Fruit fly (Drosophila melanogaster) whole organism, embryonic: ENCODE results near the gene CNMa.
A peak's percentile ranks its signal among the peaks of the same experiment; 100 is the strongest.

ENCODE experiments used
- CG12299 ChIP-seq: fragments of 200-800 bp; sonication (Bioruptor generic); optimal IDR thresholded peaks from 2 replicates; lab custom pipeline; 2018; ENCODE audit warnings: missing biosample characterization, mild to moderate bottlenecking, missing genetic modification characterization
- CG13287 ChIP-seq: fragments of 200-800 bp; sonication (Bioruptor generic); IDR thresholded peaks from 2 replicates; pipeline ENCODE4 v1.3.6; 2022; ENCODE audit warnings: missing biosample characterization, missing genetic modification characterization; ENCODE audit not compliant: partially characterized antibody
- CG13624 ChIP-seq: fragments of 200-800 bp; sonication (Bioruptor generic); optimal IDR thresholded peaks from 2 replicates; lab custom pipeline; 2016; ENCODE audit warnings: missing biosample characterization, missing genetic modification characterization
- CG14965 ChIP-seq: fragments of 200-800 bp; sonication (Bioruptor generic); optimal IDR thresholded peaks from 2 replicates; lab custom pipeline; 2016; ENCODE audit warnings: missing biosample characterization, missing genetic modification characterization, borderline replicate concordance
- CG1647 ChIP-seq: fragments of 200-800 bp; sonication (Bioruptor generic); optimal IDR thresholded peaks from 3 replicates; lab custom pipeline; 2016; ENCODE audit warnings: missing biosample characterization, missing genetic modification characterization
- CG1832 ChIP-seq: fragments of 200-800 bp; sonication (Bioruptor generic); optimal IDR thresholded peaks from 2 replicates; lab custom pipeline; 2017; ENCODE audit warnings: missing biosample characterization, mild to moderate bottlenecking, missing genetic modification characterization, inconsistent platforms
- CG18476 ChIP-seq: fragments of 200-800 bp; sonication (Bioruptor generic); optimal IDR thresholded peaks from 2 replicates; lab custom pipeline; 2016; ENCODE audit warnings: missing biosample characterization, mild to moderate bottlenecking, missing genetic modification characterization
- CG2199 ChIP-seq: fragments of 200-800 bp; sonication (Bioruptor generic); IDR thresholded peaks from 3 replicates; pipeline ENCODE4 v1.3.6; 2022; ENCODE audit warnings: missing biosample characterization, missing genetic modification characterization
- CG2889 ChIP-seq: fragments of 200-800 bp; sonication (Bioruptor generic); IDR thresholded peaks from 3 replicates; pipeline ENCODE4 v1.3.6; 2022; ENCODE audit warnings: missing biosample characterization, missing genetic modification characterization
- CG3847 ChIP-seq: fragments of 200-800 bp; sonication (Bioruptor generic); IDR thresholded peaks from 2 replicates; pipeline ENCODE4 v1.3.6; 2022; ENCODE audit warnings: missing biosample characterization, missing genetic modification characterization
- CG8388 ChIP-seq: fragments of 200-800 bp; sonication (Bioruptor generic); optimal IDR thresholded peaks from 2 replicates; lab custom pipeline; 2019; ENCODE audit warnings: missing biosample characterization, mild to moderate bottlenecking, missing genetic modification characterization, moderate library complexity
- D19B ChIP-seq: fragments of 200-800 bp; sonication (Bioruptor generic); optimal IDR thresholded peaks from 2 replicates; lab custom pipeline; 2017; ENCODE audit warnings: missing biosample characterization, mild to moderate bottlenecking, missing genetic modification characterization
- Dip3 ChIP-seq: fragments of 200-800 bp; sonication (Bioruptor generic); optimal IDR thresholded peaks from 3 replicates; lab custom pipeline; 2016; ENCODE audit warnings: missing biosample characterization, missing genetic modification characterization
- Dp ChIP-seq: fragments of 200-800 bp; sonication (Bioruptor generic); optimal IDR thresholded peaks from 2 replicates; lab custom pipeline; 2018; ENCODE audit warnings: missing biosample characterization, mild to moderate bottlenecking, missing genetic modification characterization, moderate library complexity
- Ets65A ChIP-seq: fragments of 200-800 bp; sonication (Bioruptor generic); peaks from one replicate; lab custom pipeline; 2016; ENCODE audit warnings: missing biosample characterization, missing genetic modification characterization
- Gug ChIP-seq: fragments of 200-800 bp; sonication (Bioruptor generic); IDR thresholded peaks from 4 replicates; pipeline ENCODE4 v1.3.6; 2022; ENCODE audit warnings: missing biosample characterization, missing genetic modification characterization
- HmgD ChIP-seq: fragments of 200-800 bp; sonication (Bioruptor generic); optimal IDR thresholded peaks from 3 replicates; lab custom pipeline; 2016; ENCODE audit warnings: missing biosample characterization, missing genetic modification characterization
- Hr51 ChIP-seq, 2 experiments: fragments of 200-800 bp; sonication (Bioruptor generic); optimal IDR thresholded peaks; 2 replicates in 1 of 2; 3 replicates in 1 of 2; lab custom pipeline; 2016 to 2018; ENCODE audit warnings: missing biosample characterization in 2 of 2, missing genetic modification characterization in 2 of 2, mild to moderate bottlenecking in 1 of 2, moderate library complexity in 1 of 2
- Jarid2 ChIP-seq: fragments of 200-800 bp; sonication (Bioruptor generic); optimal IDR thresholded peaks from 3 replicates; lab custom pipeline; 2017; ENCODE audit warnings: mild to moderate bottlenecking, missing biosample characterization, missing genetic modification reagents, missing genetic modification characterization
- Lim3 ChIP-seq: fragments of 200-800 bp; sonication (Bioruptor generic); IDR thresholded peaks from 2 replicates; pipeline ENCODE4 v1.3.6; 2022; ENCODE audit warnings: missing biosample characterization, missing genetic modification characterization
- Max ChIP-seq: fragments of 200-800 bp; sonication (Bioruptor generic); optimal IDR thresholded peaks from 2 replicates; lab custom pipeline; 2016; ENCODE audit warnings: missing biosample characterization, mild to moderate bottlenecking, missing genetic modification characterization
- NFAT ChIP-seq: fragments of 200-800 bp; sonication (Bioruptor generic); IDR thresholded peaks from 2 replicates; pipeline ENCODE4 v1.3.6; 2022; ENCODE audit warnings: missing biosample characterization, missing genetic modification characterization
- NK7.1 ChIP-seq: fragments of 200-800 bp; sonication (Bioruptor generic); optimal IDR thresholded peaks from 3 replicates; lab custom pipeline; 2016; ENCODE audit warnings: missing biosample characterization, missing genetic modification characterization
- Ssrp ChIP-seq: fragments of 200-800 bp; sonication (Bioruptor generic); optimal IDR thresholded peaks from 2 replicates; lab custom pipeline; 2018; ENCODE audit warnings: missing biosample characterization, mild to moderate bottlenecking, missing genetic modification characterization, moderate library complexity
- Xbp1 ChIP-seq: fragments of 200-800 bp; sonication (Bioruptor generic); optimal IDR thresholded peaks from 3 replicates; lab custom pipeline; 2016; ENCODE audit warnings: missing biosample characterization, mild to moderate bottlenecking, missing genetic modification characterization
- Xrp1 ChIP-seq: fragments of 200-800 bp; sonication (Bioruptor generic); IDR thresholded peaks from 2 replicates; pipeline ENCODE4 v1.3.6; 2022; ENCODE audit warnings: missing biosample characterization, missing genetic modification characterization
- bab2 ChIP-seq: fragments of 200-800 bp; sonication (Bioruptor generic); optimal IDR thresholded peaks from 2 replicates; lab custom pipeline; 2016; ENCODE audit warnings: missing biosample characterization, missing genetic modification characterization
- bbx ChIP-seq: fragments of 200-800 bp; sonication (Bioruptor generic); IDR thresholded peaks from 2 replicates; pipeline ENCODE4 v1.3.6; 2022; ENCODE audit warnings: missing biosample characterization, missing genetic modification characterization; ENCODE audit not compliant: partially characterized antibody
- btn ChIP-seq: fragments of 200-800 bp; sonication (Bioruptor generic); optimal IDR thresholded peaks from 2 replicates; lab custom pipeline; 2016; ENCODE audit warnings: missing biosample characterization, missing genetic modification characterization
- chif ChIP-seq, 2 experiments: fragments of 200-800 bp; sonication (Bioruptor generic); optimal IDR thresholded peaks; 3 replicates each; lab custom pipeline; 2016; ENCODE audit warnings: missing biosample characterization in 2 of 2, missing genetic modification characterization in 2 of 2
- chm ChIP-seq: fragments of 200-800 bp; sonication (Bioruptor generic); IDR thresholded peaks from 2 replicates; pipeline ENCODE4 v1.3.6; 2022; ENCODE audit warnings: missing biosample characterization, missing genetic modification characterization
- ci ChIP-seq: fragments of 200-800 bp; sonication (Bioruptor generic); IDR thresholded peaks from 3 replicates; pipeline ENCODE4 v1.3.6; 2022; ENCODE audit warnings: missing biosample characterization, missing genetic modification characterization
- corto ChIP-seq: fragments of 200-800 bp; sonication (Bioruptor generic); optimal IDR thresholded peaks from 2 replicates; lab custom pipeline; 2016; ENCODE audit warnings: missing biosample characterization, mild to moderate bottlenecking, missing genetic modification characterization, moderate library complexity
- eve ChIP-seq, 2 experiments: fragments of >200 bp; optimal IDR thresholded peaks; 2 replicates each; lab custom pipeline; 2017; ENCODE audit warnings: missing biosample characterization in 2 of 2, missing genetic modification characterization in 2 of 2
- exex ChIP-seq: fragments of 200-800 bp; sonication (Bioruptor generic); optimal IDR thresholded peaks from 4 replicates; lab custom pipeline; 2018; ENCODE audit warnings: missing biosample characterization, mild to moderate bottlenecking, missing genetic modification characterization, moderate library complexity
- gcm ChIP-seq: fragments of 200-800 bp; sonication (Bioruptor generic); optimal IDR thresholded peaks from 2 replicates; lab custom pipeline; 2019; ENCODE audit warnings: missing biosample characterization, mild to moderate bottlenecking, missing genetic modification characterization, moderate library complexity
- gfzf ChIP-seq: fragments of 200-800 bp; sonication (Bioruptor generic); optimal IDR thresholded peaks from 2 replicates; lab custom pipeline; 2016; ENCODE audit warnings: missing biosample characterization, mild to moderate bottlenecking, missing genetic modification characterization, moderate library complexity
- grau ChIP-seq: fragments of 200-800 bp; optimal IDR thresholded peaks from 3 replicates; lab custom pipeline; 2019; ENCODE audit warnings: missing biosample characterization, mild to moderate bottlenecking, missing genetic modification characterization, moderate library complexity
- gsb-n ChIP-seq: fragments of 200-800 bp; sonication (Bioruptor generic); optimal IDR thresholded peaks from 3 replicates; lab custom pipeline; 2018; ENCODE audit warnings: missing biosample characterization, mild to moderate bottlenecking, missing genetic modification characterization
- inv ChIP-seq: fragments of 200-800 bp; sonication (Bioruptor generic); IDR thresholded peaks from 2 replicates; pipeline ENCODE4 v1.3.6; 2022; ENCODE audit warnings: missing biosample characterization, missing genetic modification characterization; ENCODE audit not compliant: partially characterized antibody
- lilli ChIP-seq: fragments of 200-800 bp; sonication (Bioruptor generic); optimal IDR thresholded peaks from 3 replicates; lab custom pipeline; 2016; ENCODE audit warnings: missing biosample characterization, missing genetic modification characterization
- nom ChIP-seq: fragments of 200-800 bp; sonication (Bioruptor generic); optimal IDR thresholded peaks from 2 replicates; lab custom pipeline; 2017; ENCODE audit warnings: missing biosample characterization, missing genetic modification characterization, mild to moderate bottlenecking, moderate library complexity, missing genetic modification reagents
- run ChIP-seq: fragments of 200-800 bp; sonication (Bioruptor generic); optimal IDR thresholded peaks from 3 replicates; lab custom pipeline; 2018; ENCODE audit warnings: missing biosample characterization, mild to moderate bottlenecking, missing genetic modification characterization
- schlank ChIP-seq: fragments of 200-800 bp; sonication (Bioruptor generic); optimal IDR thresholded peaks from 2 replicates; lab custom pipeline; 2018; ENCODE audit warnings: missing biosample characterization, mild to moderate bottlenecking, missing genetic modification characterization
- sd ChIP-seq: fragments of 200-800 bp; sonication (Bioruptor generic); optimal IDR thresholded peaks from 3 replicates; lab custom pipeline; 2018; ENCODE audit warnings: missing biosample characterization, mild to moderate bottlenecking, missing genetic modification characterization, moderate library complexity
- seq ChIP-seq: fragments of 200-800 bp; sonication (Bioruptor generic); IDR thresholded peaks from 2 replicates; pipeline ENCODE4 v1.3.6; 2022; ENCODE audit warnings: missing biosample characterization, missing genetic modification characterization
- shn ChIP-seq: fragments of 200-800 bp; sonication (Bioruptor generic); optimal IDR thresholded peaks from 3 replicates; lab custom pipeline; 2016; ENCODE audit warnings: missing biosample characterization, missing genetic modification characterization
- slp2 ChIP-seq: fragments of 200-800 bp; sonication (Bioruptor generic); optimal IDR thresholded peaks from 2 replicates; lab custom pipeline; 2016; ENCODE audit warnings: missing biosample characterization, missing genetic modification characterization
- stwl ChIP-seq: fragments of 200-800 bp; sonication (Bioruptor generic); optimal IDR thresholded peaks from 3 replicates; lab custom pipeline; 2018; ENCODE audit warnings: missing biosample characterization, mild to moderate bottlenecking, missing genetic modification characterization, moderate library complexity
- tgo ChIP-seq: fragments of 200-800 bp; sonication (Bioruptor generic); IDR thresholded peaks from 3 replicates; pipeline ENCODE4 v1.3.6; 2022; ENCODE audit warnings: missing biosample characterization, missing genetic modification characterization
- vvl ChIP-seq: fragments of 200-800 bp; sonication (Bioruptor generic); IDR thresholded peaks from 2 replicates; pipeline ENCODE4 v1.3.6; 2022; ENCODE audit warnings: missing biosample characterization, missing genetic modification characterization
- zfh2 ChIP-seq: fragments of 200-800 bp; sonication (Bioruptor generic); optimal IDR thresholded peaks from 2 replicates; lab custom pipeline; 2016; ENCODE audit warnings: missing biosample characterization, missing genetic modification characterization

CNMa gene

dm6 chr3L:1880692-1881091 lies 25.3 kb upstream of the CNMa start (continued):
- TF ChIP-seq CG13624 (no peak), Dip3 (no peak), NFAT (GFP tag; lab: Robert Waterston, UW) (no peak), D19B (no peak), CG14965 (GFP tag; lab: Kevin White, UChicago) (no peak), corto (GFP tag; lab: Kevin White, UChicago) (no peak), inv (no peak), CG8388 (GFP tag; lab: Kevin White, UChicago) (no peak), Xrp1 (GFP tag; lab: Robert Waterston, UW) (peak; percentile 45; the same call in 1 of the 2 replicates), HmgD (GFP tag; lab: Kevin White, UChicago) (no peak), Gug (GFP tag; lab: Robert Waterston, UW) (peak; percentile 54; the same call in 3 of the 4 replicates), exex (no peak), ci (GFP tag; lab: Robert Waterston, UW) (peak; percentile 62), btn (no peak), lilli (no peak), CG3847 (GFP tag; lab: Robert Waterston, UW) (peak; percentile 39), stwl (tag; lab: Kevin White, UChicago) (no peak), CG1647 (GFP tag; lab: Kevin White, UChicago) (no peak), zfh2 (GFP tag; lab: Kevin White, UChicago) (no peak), Max (GFP tag; lab: Kevin White, UChicago) (no peak), gcm (GFP tag; lab: Kevin White, UChicago) (no peak), CG12299 (tag; lab: Kevin White, UChicago) (no peak), Dp (GFP tag; lab: Kevin White, UChicago) (no peak), shn (no peak), chm (no peak), gsb-n (tag; lab: Kevin White, UChicago) (no peak), run (no peak), CG2199 (no peak), NK7.1 (GFP tag; lab: Kevin White, UChicago) (no peak), Ssrp (no peak), eve (GFP tag; optimal IDR thresholded peaks at IDR 0.05; lab: Kevin White, UChicago) (no peak), slp2 (GFP tag; lab: Kevin White, UChicago) (no peak), grau (tag; lab: Kevin White, UChicago) (peak; percentile 4), CG2889 (GFP tag; lab: Robert Waterston, UW) (no peak), CG1832 (GFP tag; lab: Kevin White, UChicago) (no peak), Hr51 (GFP tag; optimal IDR thresholded peaks at IDR 0.05; lab: Kevin White, UChicago) (no peak), CG18476 (GFP tag; lab: Kevin White, UChicago) (no peak), Lim3 (no peak), Xbp1 (GFP tag; lab: Kevin White, UChicago) (no peak), sd (no peak), bbx (no peak), nom (GFP tag; lab: Kevin White, UChicago) (no peak), Ets65A (GFP tag; lab: Kevin White, UChicago) (peak; percentile 43), gfzf (GFP tag; lab: Kevin White, UChicago) (no peak), Jarid2 (no peak), vvl (GFP tag; lab: Robert Waterston, UW) (peak; percentile 80), tgo (GFP tag; lab: Robert Waterston, UW) (peak; percentile 59; the same call in 2 of the 3 replicates), CG13287 (GFP tag; lab: Robert Waterston, UW) (no peak), schlank (tag; lab: Kevin White, UChicago) (no peak), seq (GFP tag; lab: Robert Waterston, UW) (no peak), chif (GFP tag; optimal IDR thresholded peaks at IDR 0.05; lab: Kevin White, UChicago) (no peak), bab2 (GFP tag; lab: Kevin White, UChicago) (peak; percentile 25)
